Worm (Caenorhabditis elegans): ENCODE data around the gene pmk-1.

Gene pmk-1

DNA sequence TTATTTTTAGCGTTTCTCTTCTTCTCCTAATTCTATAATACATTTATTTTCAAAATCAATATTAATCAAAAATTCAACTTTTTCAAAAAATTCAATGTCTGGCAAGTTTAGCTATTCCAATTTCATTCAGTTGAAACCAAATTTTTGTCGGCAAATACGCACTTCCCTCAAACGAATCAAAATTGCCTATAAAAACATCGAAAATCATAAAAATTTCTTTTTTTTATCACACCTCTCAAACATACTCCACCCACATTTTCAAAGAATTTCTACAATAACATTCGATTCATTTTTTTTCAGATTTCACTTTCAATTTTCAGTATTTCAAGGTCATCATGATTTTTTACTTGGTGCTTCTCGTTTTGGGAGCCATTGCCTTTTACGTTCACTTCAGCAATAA, 10.5 kb downstream of the pmk-1 start, which contains the start of gene faah-1:
Gene faah-1, plus strand, starts transcription at position 301 of the 400 bp plus-strand sequence.
- TF ChIP-seq daf-12 (tag; optimal IDR thresholded peaks at IDR 0.05) (no peak), hlh-30 (tag; optimal IDR thresholded peaks at IDR 0.05; ENCODE audit: insufficient read depth) (no peak), snpc-4 (tag; optimal IDR thresholded peaks at IDR 0.05) (no peak), aha-1 (tag) (no peak), ZK546.5 (tag; optimal IDR thresholded peaks at IDR 0.05) (no peak), tra-1 (GFP tag; IDR thresholded peaks at IDR 0.05) (no peak), lin-38 (GFP tag; IDR thresholded peaks at IDR 0.05) (no peak), arid-1 (GFP tag; conservative IDR thresholded peaks at IDR 0.05) (no peak), dpl-1 (GFP tag; optimal IDR thresholded peaks at IDR 0.05) (no peak), Y5F2A.4 (GFP tag; optimal IDR thresholded peaks at IDR 0.05) (no peak), zip-11 (GFP tag; IDR thresholded peaks at IDR 0.05) (no peak), fkh-10 (GFP tag; optimal IDR thresholded peaks at IDR 0.05) (no peak), nhr-111 (GFP tag; optimal IDR thresholded peaks at IDR 0.05) (no peak), ceh-44 (GFP tag; IDR thresholded peaks at IDR 0.05) (no peak), nhr-6 (tag; optimal IDR thresholded peaks at IDR 0.05) (no peak), nhr-28 (tag; optimal IDR thresholded peaks at IDR 0.05) (no peak), F26F4.8 (GFP tag; conservative IDR thresholded peaks at IDR 0.05) (no peak), T26A8.4 (GFP tag; IDR thresholded peaks at IDR 0.05) (no peak)

DNA sequence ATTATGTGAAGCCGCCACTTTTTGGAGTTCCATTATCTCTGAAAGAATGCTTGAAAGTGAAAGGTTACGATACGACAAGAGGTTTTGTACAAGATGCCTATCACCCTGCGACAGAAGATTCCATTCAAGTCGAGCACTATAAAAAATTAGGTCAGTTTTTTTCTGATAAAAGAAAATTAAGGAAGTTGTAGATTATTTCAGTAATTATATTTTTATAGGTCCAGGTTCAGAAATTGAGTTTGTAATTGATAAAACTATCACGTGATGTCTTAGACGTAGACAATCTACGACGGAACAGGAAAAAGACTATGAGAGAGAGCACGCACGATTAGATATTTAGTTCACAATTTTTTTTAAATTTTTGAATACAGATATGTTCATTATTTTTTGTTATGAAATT, 11.4 kb downstream of the pmk-1 start:
- TF ChIP-seq lin-13 (GFP tag; optimal IDR thresholded peaks at IDR 0.05) = no peak
- TF ChIP-seq vab-7 (GFP tag; IDR thresholded peaks at IDR 0.05) = no peak
- TF ChIP-seq php-3 (GFP tag; IDR thresholded peaks at IDR 0.05) = 0 out of 2 replicates have a peak, but pooled peaks have one; percentile 32
- TF ChIP-seq madf-9 (GFP tag; conservative IDR thresholded peaks at IDR 0.05) = no peak
- TF ChIP-seq Y105C5A.15 (GFP tag; IDR thresholded peaks at IDR 0.05) = no peak
- no peak for TF ChIP-seq daf-16 (GFP tag; optimal IDR thresholded peaks at IDR 0.05)
- TF ChIP-seq daf-16 (tag; optimal IDR thresholded peaks at IDR 0.05) = no peak
- TF ChIP-seq Y75B8A.6 (GFP tag; IDR thresholded peaks at IDR 0.05) = no peak
- TF ChIP-seq F49E8.2 (tag; optimal IDR thresholded peaks at IDR 0.05; ENCODE audit: borderline replicate concordance) = no peak
- TF ChIP-seq daf-19 (GFP tag; conservative IDR thresholded peaks at IDR 0.05) = no peak
- TF ChIP-seq nhr-77 (tag; optimal IDR thresholded peaks at IDR 0.05) = no peak
- no peak for TF ChIP-seq lsy-2 (tag; optimal IDR thresholded peaks at IDR 0.05)
- TF ChIP-seq spr-3 (GFP tag; optimal IDR thresholded peaks at IDR 0.05) = no peak
- TF ChIP-seq sdz-12 (GFP tag; optimal IDR thresholded peaks at IDR 0.05) = no peak
- TF ChIP-seq unc-39 (tag; optimal IDR thresholded peaks at IDR 0.05) = no peak
- TF ChIP-seq nhr-41 (GFP tag; IDR thresholded peaks at IDR 0.05) = no peak
- TF ChIP-seq dmd-6 (GFP tag; IDR thresholded peaks at IDR 0.05) = peak; percentile 23; the same call in 1 of the 2 replicates
- TF ChIP-seq spr-1 (tag; optimal IDR thresholded peaks at IDR 0.05) = no peak
- TF ChIP-seq mdt-29 (GFP tag; IDR thresholded peaks at IDR 0.05) = no peak
- TF ChIP-seq dmd-9 (GFP tag; IDR thresholded peaks at IDR 0.05) = no peak
- TF ChIP-seq lir-3 (tag; optimal IDR thresholded peaks at IDR 0.05) = no peak
- no peak for TF ChIP-seq T20F7.1 (GFP tag; optimal IDR thresholded peaks at IDR 0.05)
- TF ChIP-seq dve-1 (tag; optimal IDR thresholded peaks at IDR 0.05; ENCODE audit: insufficient read depth) = peak; percentile 31
- TF ChIP-seq hlh-30 (tag; optimal IDR thresholded peaks at IDR 0.05; ENCODE audit: insufficient read depth) = no peak
- TF ChIP-seq mep-1 (tag; optimal IDR thresholded peaks at IDR 0.05) = no peak
- no peak for TF ChIP-seq lim-7 (GFP tag; IDR thresholded peaks at IDR 0.05)

Data from whole organism, L4 larva.